Worm (Caenorhabditis elegans): ENCODE measurements around the gene srt-29.

The srt-29 gene

DNA sequence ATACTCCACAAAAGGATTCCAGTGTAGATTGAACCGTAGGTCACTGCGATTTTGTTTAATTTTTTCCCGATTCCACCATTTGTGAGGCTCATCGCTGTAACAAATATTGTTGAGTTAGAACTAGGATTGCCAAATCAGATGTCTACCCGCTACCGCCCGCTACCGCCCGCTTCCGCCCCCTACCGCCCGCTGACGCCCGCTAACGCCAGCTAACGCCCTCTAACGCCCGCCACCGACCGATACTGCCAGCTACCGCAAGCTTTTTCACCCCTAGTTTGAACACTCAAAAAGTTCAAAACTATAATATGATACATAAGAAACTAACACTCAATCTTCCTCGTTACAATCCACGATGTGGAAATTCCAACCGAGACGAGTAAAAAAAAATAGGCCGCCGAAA lies 39.5 kb upstream of the srt-29 start:
- TF ChIP-seq ztf-16 (tag; optimal IDR thresholded peaks at IDR 0.05) (no peak), ceh-22 (tag; optimal IDR thresholded peaks at IDR 0.05) (no peak), zip-5 (tag; optimal IDR thresholded peaks at IDR 0.05) (no peak), K02D7.2 (tag; optimal IDR thresholded peaks at IDR 0.05) (no peak), ceh-19 (GFP tag; optimal IDR thresholded peaks at IDR 0.05) (no peak)

DNA sequence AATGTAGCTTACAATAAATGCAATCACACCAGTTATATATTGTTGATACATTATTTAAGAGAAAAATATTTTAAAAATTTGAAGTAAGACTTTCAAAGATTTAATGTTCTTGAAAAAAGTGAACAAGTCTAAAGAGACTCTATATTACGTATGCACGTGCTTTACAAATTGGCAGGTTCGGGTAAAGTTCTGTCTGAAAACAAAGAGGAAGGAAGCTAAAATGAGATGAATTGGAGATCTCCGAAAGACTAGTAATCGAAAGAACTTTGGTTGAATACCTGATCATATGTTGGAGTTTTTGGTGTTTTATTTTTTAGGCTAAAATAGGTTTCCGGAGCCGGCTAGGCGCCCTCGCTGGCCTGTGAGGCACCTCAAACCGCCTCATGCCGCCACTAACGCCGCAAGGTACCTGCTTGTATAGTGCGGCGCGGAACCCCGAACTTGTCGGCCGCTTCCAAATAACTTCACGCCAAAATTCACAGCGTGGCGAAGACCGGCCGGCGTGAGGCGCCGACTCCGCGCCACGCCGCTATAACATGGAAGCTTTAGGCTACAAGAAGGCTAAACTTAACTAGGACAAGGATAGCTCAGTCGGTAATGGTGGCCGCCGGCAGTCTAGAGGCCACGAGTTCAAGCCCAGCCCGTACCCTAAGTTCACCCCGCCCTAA lies 38.4 kb upstream of the srt-29 start, which contains the start of gene srx-28:
srx-28 (minus strand) TSS at position 51 of the 668 bp plus-strand sequence.
- TF ChIP-seq ceh-31 (tag; optimal IDR thresholded peaks at IDR 0.05) (no peak), ceh-18 (tag; optimal IDR thresholded peaks at IDR 0.05) (no peak), ceh-34 (tag; optimal IDR thresholded peaks at IDR 0.05) (no peak), ceh-24 (tag; optimal IDR thresholded peaks at IDR 0.05) (no peak), nfya-1 (tag; optimal IDR thresholded peaks at IDR 0.05) (no peak), fkh-10 (GFP tag; optimal IDR thresholded peaks at IDR 0.05) (no peak), odd-2 (tag; optimal IDR thresholded peaks at IDR 0.05) (no peak), T23F11.4 (GFP tag; optimal IDR thresholded peaks at IDR 0.05) (no peak), ceh-19 (GFP tag; optimal IDR thresholded peaks at IDR 0.05) (no peak), Y22D7AL.16 (tag; optimal IDR thresholded peaks at IDR 0.05) (no peak), elt-2 (tag; optimal IDR thresholded peaks at IDR 0.05) (no peak), K02D7.2 (tag; optimal IDR thresholded peaks at IDR 0.05) (no peak), ceh-14 (tag; optimal IDR thresholded peaks at IDR 0.05) (no peak), tbx-2 (tag; optimal IDR thresholded peaks at IDR 0.05) (no peak), ceh-22 (tag; optimal IDR thresholded peaks at IDR 0.05) (no peak), elt-4 (tag; optimal IDR thresholded peaks at IDR 0.05) (no peak), ets-4 (tag; optimal IDR thresholded peaks at IDR 0.05) (no peak), lin-11 (tag; optimal IDR thresholded peaks at IDR 0.05) (no peak), pros-1 (tag; optimal IDR thresholded peaks at IDR 0.05) (no peak)

DNA sequence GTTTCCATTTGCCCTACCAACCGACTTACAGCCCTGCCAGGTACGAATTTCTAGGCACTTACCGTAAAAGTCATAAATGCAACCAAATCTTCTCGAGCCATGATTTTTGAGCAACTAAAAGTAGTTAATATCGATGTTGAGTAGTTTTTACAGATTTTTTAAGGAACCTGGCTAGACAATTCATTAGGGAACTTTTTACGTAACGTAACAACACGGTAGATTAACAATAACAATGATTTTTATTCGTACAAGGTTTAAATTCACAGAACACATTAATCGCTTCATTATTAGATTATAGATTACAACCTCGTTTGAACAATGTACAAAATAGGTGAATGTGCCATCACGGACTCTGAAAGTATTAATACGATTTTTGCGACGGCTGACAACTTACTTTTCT lies 34.1 kb upstream of the srt-29 start, which contains the start of gene srx-26:
srx-26 (minus strand) TSS at position 101 of the 400 bp plus-strand sequence.
- TF ChIP-seq ahr-1 (tag; optimal IDR thresholded peaks at IDR 0.05) = no peak
- TF ChIP-seq odd-2 (tag; optimal IDR thresholded peaks at IDR 0.05) = no peak
- no peak for TF ChIP-seq tbx-2 (tag; optimal IDR thresholded peaks at IDR 0.05)
- no peak for TF ChIP-seq hlh-8 (tag; optimal IDR thresholded peaks at IDR 0.05)
- TF ChIP-seq eyg-1 (tag; optimal IDR thresholded peaks at IDR 0.05) = no peak
- no peak for TF ChIP-seq K02D7.2 (tag; optimal IDR thresholded peaks at IDR 0.05)
- no peak for TF ChIP-seq ztf-16 (tag; optimal IDR thresholded peaks at IDR 0.05)
- TF ChIP-seq nhr-232 (tag; optimal IDR thresholded peaks at IDR 0.05) = no peak
- no peak for TF ChIP-seq ttx-3 (tag; optimal IDR thresholded peaks at IDR 0.05)
- TF ChIP-seq sox-2 (GFP tag; IDR thresholded peaks at IDR 0.05) = no peak
- TF ChIP-seq F13H6.1 (tag; optimal IDR thresholded peaks at IDR 0.05) = no peak
- TF ChIP-seq ceh-31 (tag; optimal IDR thresholded peaks at IDR 0.05) = no peak

DNA sequence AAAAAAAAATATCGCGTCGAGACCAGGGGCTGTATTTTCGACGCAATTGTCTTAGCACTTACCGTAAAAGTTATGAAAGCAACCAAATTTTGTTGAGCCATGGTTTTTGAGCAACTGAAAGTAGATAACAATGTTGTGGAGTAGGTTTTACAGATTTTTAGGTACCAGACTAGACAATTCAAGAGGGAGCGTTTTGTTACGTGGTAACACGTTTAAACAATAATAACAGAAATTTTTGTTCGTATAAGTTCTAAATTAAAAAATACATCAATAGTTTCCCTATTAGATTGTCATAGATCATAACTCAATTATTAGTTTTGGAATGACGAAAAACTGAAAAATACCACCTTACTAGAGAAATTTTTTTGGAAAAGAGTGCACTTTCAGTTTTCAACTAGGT lies 31.1 kb upstream of the srt-29 start, which contains the start of gene srx-24:
srx-24 (minus strand) TSS at position 101 of the 400 bp plus-strand sequence.
- TF ChIP-seq unc-86 (tag; optimal IDR thresholded peaks at IDR 0.05) = no peak
- TF ChIP-seq ceh-18 (tag; optimal IDR thresholded peaks at IDR 0.05) = no peak
- no peak for TF ChIP-seq madf-2 (tag; optimal IDR thresholded peaks at IDR 0.05)
- TF ChIP-seq unc-42 (tag; optimal IDR thresholded peaks at IDR 0.05) = no peak
- TF ChIP-seq fax-1 (tag; optimal IDR thresholded peaks at IDR 0.05) = no peak
- TF ChIP-seq odd-2 (tag; optimal IDR thresholded peaks at IDR 0.05) = no peak
- TF ChIP-seq eyg-1 (tag; optimal IDR thresholded peaks at IDR 0.05) = no peak
- no peak for TF ChIP-seq ztf-16 (tag; optimal IDR thresholded peaks at IDR 0.05)
- no peak for TF ChIP-seq nhr-232 (tag; optimal IDR thresholded peaks at IDR 0.05)
- no peak for TF ChIP-seq ceh-14 (tag; optimal IDR thresholded peaks at IDR 0.05)
- no peak for TF ChIP-seq pat-9 (tag; optimal IDR thresholded peaks at IDR 0.05)
- no peak for TF ChIP-seq Y22D7AL.16 (tag; optimal IDR thresholded peaks at IDR 0.05)
- no peak for TF ChIP-seq ceh-6 (GFP tag; optimal IDR thresholded peaks at IDR 0.05)
- TF ChIP-seq lin-11 (tag; optimal IDR thresholded peaks at IDR 0.05) = no peak

Data from whole organism, late embryonic.